Worm (Caenorhabditis elegans): ENCODE results near the gene F26A1.1.

- TF ChIP-seq him-1 (tag; optimal IDR thresholded peaks at IDR 0.05) (no peak), W03F9.2 (tag; optimal IDR thresholded peaks at IDR 0.05) (no peak), dao-5 (tag; optimal IDR thresholded peaks at IDR 0.05) (no peak)
These were observed 39.1 kb upstream of the F26A1.1 start, which contains the start of gene C38D4.7 for ce11 chrIII:4811195-4811594.
